Worm (Caenorhabditis elegans): ENCODE data around the gene fbxb-79.

DNA sequence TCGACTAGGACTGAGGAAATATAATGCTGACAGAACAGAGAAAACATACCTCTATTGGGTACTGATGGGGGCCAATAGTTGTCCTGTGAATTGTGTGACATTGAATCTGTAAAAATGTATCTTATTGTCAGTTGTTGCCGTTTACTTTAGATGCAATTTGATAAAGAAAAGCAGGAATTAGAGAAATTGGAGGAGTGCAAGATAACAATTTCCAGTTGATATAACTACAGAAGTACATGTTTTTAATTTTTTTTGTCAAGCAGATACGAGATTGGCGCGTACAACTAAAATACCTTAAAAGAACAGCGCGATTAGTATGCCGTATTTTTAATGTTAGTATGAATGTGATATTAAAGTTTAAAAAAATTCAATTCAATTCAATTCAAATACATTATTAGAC, 28.7 kb upstream of the fbxb-79 start, which contains the start of gene zip-6:
- TF ChIP-seq ceh-44 (GFP tag; IDR thresholded peaks at IDR 0.05) (no peak), nhr-76 (tag; optimal IDR thresholded peaks at IDR 0.05) (no peak)

Measured in whole organism, L4 larva.